Worm (Caenorhabditis elegans) whole organism, mixed stage, embryonic: ENCODE results near the gene F32H5.1.

Source experiments
- M03D4.4 ChIP-seq: sonication (generic microtip); optimal IDR thresholded peaks from 2 replicates; lab custom pipeline; 2017; ENCODE audit warnings: mild to moderate bottlenecking, missing genetic modification characterization, missing compliant biosample characterization
- bed-3 ChIP-seq: fragments of 200-800 bp; sonication (Bioruptor generic); optimal IDR thresholded peaks from 3 replicates; lab custom pipeline; 2018; ENCODE audit warnings: mild to moderate bottlenecking, missing genetic modification characterization, moderate library complexity, missing compliant biosample characterization
- blmp-1 ChIP-seq: fragments of 150-350 bp; optimal IDR thresholded peaks from 2 replicates; lab custom pipeline; 2014; ENCODE audit warnings: missing biosample characterization, missing genetic modification characterization
- ceh-39 ChIP-seq: fragments of 150-350 bp; optimal IDR thresholded peaks from 2 replicates; lab custom pipeline; 2014; ENCODE audit warnings: missing biosample characterization, missing genetic modification characterization
- ceh-43 ChIP-seq: fragments of 200-800 bp; sonication (Bioruptor generic); optimal IDR thresholded peaks from 2 replicates; lab custom pipeline; 2018; ENCODE audit warnings: mild to moderate bottlenecking, missing genetic modification characterization, moderate library complexity, missing compliant biosample characterization
- ceh-83 ChIP-seq: fragments of 200-800 bp; sonication (Bioruptor generic); optimal IDR thresholded peaks from 2 replicates; lab custom pipeline; 2018; ENCODE audit warnings: mild to moderate bottlenecking, missing genetic modification characterization, missing compliant biosample characterization
- cnd-1 ChIP-seq: fragments of 200-800 bp; sonication (Bioruptor generic); optimal IDR thresholded peaks from 2 replicates; lab custom pipeline; 2018; ENCODE audit warnings: mild to moderate bottlenecking, missing genetic modification characterization, missing compliant biosample characterization
- drap-1 ChIP-seq: fragments of 200-800 bp; sonication (Bioruptor generic); optimal IDR thresholded peaks from 3 replicates; lab custom pipeline; 2018; ENCODE audit warnings: mild to moderate bottlenecking, missing genetic modification characterization, missing compliant biosample characterization
- elt-1 ChIP-seq: sonication (generic microtip); optimal IDR thresholded peaks from 2 replicates; lab custom pipeline; 2017; ENCODE audit warnings: missing genetic modification characterization, mild to moderate bottlenecking, missing compliant biosample characterization, antibody characterized with exemption, moderate library complexity, borderline replicate concordance; ENCODE audit not compliant: insufficient read depth
- elt-3 ChIP-seq: fragments of 150-350 bp; optimal IDR thresholded peaks from 2 replicates; lab custom pipeline; 2014; ENCODE audit warnings: missing biosample characterization, missing genetic modification characterization
- flh-1 ChIP-seq: fragments of 200-800 bp; sonication (Bioruptor generic); optimal IDR thresholded peaks from 2 replicates; lab custom pipeline; 2018; ENCODE audit warnings: mild to moderate bottlenecking, missing genetic modification characterization, moderate library complexity, missing compliant biosample characterization
- ham-2 ChIP-seq: fragments of 200-800 bp; sonication (Bioruptor generic); optimal IDR thresholded peaks from 2 replicates; lab custom pipeline; 2018; ENCODE audit warnings: mild to moderate bottlenecking, missing genetic modification characterization, missing compliant biosample characterization
- hlh-1 ChIP-seq: fragments of 150-350 bp; optimal IDR thresholded peaks from 2 replicates; lab custom pipeline; 2014; ENCODE audit warnings: missing biosample characterization, missing genetic modification reagents, missing genetic modification characterization
- lin-32 ChIP-seq: fragments of 200-800 bp; sonication (Bioruptor generic); optimal IDR thresholded peaks from 2 replicates; lab custom pipeline; 2018; ENCODE audit warnings: mild to moderate bottlenecking, missing genetic modification characterization, missing compliant biosample characterization
- lsy-2 ChIP-seq: fragments of 150-350 bp; optimal IDR thresholded peaks from 2 replicates; lab custom pipeline; 2014; ENCODE audit warnings: missing biosample characterization, missing genetic modification characterization
- mab-5 ChIP-seq: fragments of 150-350 bp; optimal IDR thresholded peaks from 2 replicates; lab custom pipeline; 2014; ENCODE audit warnings: missing biosample characterization, missing genetic modification characterization
- mls-2 ChIP-seq: sonication (generic microtip); optimal IDR thresholded peaks from 2 replicates; lab custom pipeline; 2016; ENCODE audit warnings: mild to moderate bottlenecking, missing genetic modification characterization, moderate library complexity, missing compliant biosample characterization
- nhr-12 ChIP-seq: fragments of 150-350 bp; optimal IDR thresholded peaks from 2 replicates; lab custom pipeline; 2014; ENCODE audit warnings: missing biosample characterization, missing genetic modification characterization
- nhr-2 ChIP-seq: fragments of 150-350 bp; optimal IDR thresholded peaks from 2 replicates; lab custom pipeline; 2014; ENCODE audit warnings: missing biosample characterization, missing genetic modification characterization
- nhr-237 ChIP-seq: fragments of 150-350 bp; optimal IDR thresholded peaks from 2 replicates; lab custom pipeline; 2014; ENCODE audit warnings: missing biosample characterization, missing genetic modification characterization
- nhr-28 ChIP-seq: fragments of 150-350 bp; optimal IDR thresholded peaks from 2 replicates; lab custom pipeline; 2014; ENCODE audit warnings: missing biosample characterization, missing genetic modification characterization
- nhr-76 ChIP-seq: sonication (generic microtip); optimal IDR thresholded peaks from 2 replicates; lab custom pipeline; 2017; ENCODE audit warnings: missing biosample characterization, missing genetic modification characterization
- pha-4 ChIP-seq: fragments of 150-350 bp; optimal IDR thresholded peaks from 2 replicates; lab custom pipeline; 2018; ENCODE audit warnings: missing biosample characterization, missing genetic modification reagents, missing genetic modification characterization
- sem-2 ChIP-seq: fragments of 200-800 bp; sonication (Bioruptor generic); optimal IDR thresholded peaks from 2 replicates; lab custom pipeline; 2018; ENCODE audit warnings: mild to moderate bottlenecking, missing genetic modification characterization, missing compliant biosample characterization
- snpc-4 ChIP-seq: fragments of 150-350 bp; optimal IDR thresholded peaks from 2 replicates; lab custom pipeline; 2014; ENCODE audit warnings: missing biosample characterization, missing genetic modification characterization
- sptf-1 ChIP-seq: sonication (generic microtip); optimal IDR thresholded peaks from 2 replicates; lab custom pipeline; 2017; ENCODE audit warnings: mild to moderate bottlenecking, missing genetic modification characterization, moderate library complexity, missing compliant biosample characterization
- tbx-8 ChIP-seq: fragments of 200-800 bp; sonication (Bioruptor generic); optimal IDR thresholded peaks from 2 replicates; lab custom pipeline; 2018; ENCODE audit warnings: mild to moderate bottlenecking, missing genetic modification characterization, moderate library complexity, missing compliant biosample characterization
- unc-120 ChIP-seq: sonication (generic microtip); optimal IDR thresholded peaks from 2 replicates; lab custom pipeline; 2017; ENCODE audit warnings: missing genetic modification characterization, missing compliant biosample characterization; ENCODE audit not compliant: poor library complexity, severe bottlenecking
- unc-62 ChIP-seq: fragments of 150-350 bp; optimal IDR thresholded peaks from 2 replicates; lab custom pipeline; 2014; ENCODE audit warnings: missing biosample characterization, missing genetic modification reagents, missing genetic modification characterization
- zip-8 ChIP-seq: fragments of 150-350 bp; optimal IDR thresholded peaks from 2 replicates; lab custom pipeline; 2014; ENCODE audit warnings: missing biosample characterization, missing genetic modification characterization

The F32H5.1 gene

ce11 chrV:13366488-13366887 is 8.7 kb upstream of the F32H5.1 start:
- TF ChIP-seq unc-62 (GFP tag; lab: Kevin White, UChicago) = no peak
- no peak for TF ChIP-seq nhr-237
- TF ChIP-seq M03D4.4 (tag; lab: Kevin White, UChicago) = no peak
- TF ChIP-seq elt-3 (tag; lab: Kevin White, UChicago) = no peak
- no peak for TF ChIP-seq mls-2 (tag; lab: Kevin White, UChicago)
- no peak for TF ChIP-seq mab-5
- TF ChIP-seq ceh-83 (GFP tag; lab: Kevin White, UChicago) = no peak
- TF ChIP-seq nhr-2 = no peak
- no peak for TF ChIP-seq lin-32 (GFP tag; lab: Kevin White, UChicago)
- TF ChIP-seq nhr-12 = no peak
- no peak for TF ChIP-seq ceh-39 (tag; lab: Kevin White, UChicago)
- no peak for TF ChIP-seq elt-1 (tag; lab: Kevin White, UChicago)
- no peak for TF ChIP-seq flh-1 (GFP tag; lab: Kevin White, UChicago)
- no peak for TF ChIP-seq nhr-76 (tag; lab: Kevin White, UChicago)
- TF ChIP-seq cnd-1 = no peak
- no peak for TF ChIP-seq sem-2 (GFP tag; lab: Kevin White, UChicago)
- TF ChIP-seq, all 35 proteins: peak for 0

ce11 chrV:13364227-13364626 is 6.4 kb upstream of the F32H5.1 start:
- TF ChIP-seq lsy-2 (no peak), mls-2 (tag; lab: Kevin White, UChicago) (no peak), hlh-1 (tag; lab: Kevin White, UChicago) (no peak), ceh-43 (GFP tag; lab: Kevin White, UChicago) (no peak), pha-4 (no peak), elt-3 (tag; lab: Kevin White, UChicago) (no peak), sem-2 (GFP tag; lab: Kevin White, UChicago) (no peak), ceh-83 (GFP tag; lab: Kevin White, UChicago) (no peak), nhr-76 (tag; lab: Kevin White, UChicago) (no peak), nhr-2 (no peak), blmp-1 (no peak), bed-3 (GFP tag; lab: Kevin White, UChicago) (no peak), unc-120 (tag; lab: Kevin White, UChicago) (no peak), elt-1 (tag; lab: Kevin White, UChicago) (no peak), flh-1 (GFP tag; lab: Kevin White, UChicago) (no peak), cnd-1 (no peak), sptf-1 (no peak), nhr-28 (tag; lab: Kevin White, UChicago) (no peak), nhr-12 (no peak)
- TF ChIP-seq, all 35 proteins: peak for 0

ce11 chrV:13363415-13363814 is 5.6 kb upstream of the F32H5.1 start, which contains the start of gene srg-46:
srg-46 (plus strand) TSS chrV:13363715.
- TF ChIP-seq elt-3 (tag; lab: Kevin White, UChicago) (no peak), ceh-83 (GFP tag; lab: Kevin White, UChicago) (no peak), zip-8 (tag; lab: Kevin White, UChicago) (no peak)
- TF ChIP-seq, all 35 proteins: peak for 0

ce11 chrV:13360254-13360653 is 2.4 kb upstream of the F32H5.1 start, which contains the start of gene F32H5.4:
F32H5.4 (plus strand) TSS chrV:13360554.
- TF ChIP-seq tbx-8 (no peak), mab-5 (no peak), bed-3 (GFP tag; lab: Kevin White, UChicago) (no peak), lin-32 (GFP tag; lab: Kevin White, UChicago) (no peak), lsy-2 (no peak), snpc-4 (tag; lab: Kevin White, UChicago) (no peak), sptf-1 (no peak), ham-2 (GFP tag; lab: Kevin White, UChicago) (no peak), zip-8 (tag; lab: Kevin White, UChicago) (no peak), ceh-83 (GFP tag; lab: Kevin White, UChicago) (no peak)

ce11 chrV:13358823-13359592 is 1.2 kb upstream of the F32H5.1 start, which contains the start of gene F32H5.3:
F32H5.3 (plus strand) TSS chrV:13359335.
- no peak for TF ChIP-seq M03D4.4 (tag; lab: Kevin White, UChicago)
- TF ChIP-seq nhr-2 = no peak
- no peak for TF ChIP-seq snpc-4 (tag; lab: Kevin White, UChicago)
- TF ChIP-seq unc-120 (tag; lab: Kevin White, UChicago) = no peak
- no peak for TF ChIP-seq drap-1
- no peak for TF ChIP-seq unc-62 (GFP tag; lab: Kevin White, UChicago)
- TF ChIP-seq nhr-237 = no peak
- no peak for TF ChIP-seq hlh-1 (tag; lab: Kevin White, UChicago)
